Worm (Caenorhabditis elegans) whole organism, midembryonic: Measurements from ENCODE around the gene W07A12.8.

Experiments
- T22C8.4 ChIP-seq: fragments of 200-800 bp; sonication (Bioruptor generic); IDR thresholded peaks from 2 replicates; pipeline ENCODE4 v1.3.6; 2022; ENCODE audit warnings: missing genetic modification characterization, missing compliant biosample characterization
- cog-1 ChIP-seq: sonication (generic microtip); optimal IDR thresholded peaks from 2 replicates; lab custom pipeline; 2016; ENCODE audit warnings: missing genetic modification characterization, missing compliant biosample characterization
- flt-1 ChIP-seq: fragments of 200-800 bp; sonication (Bioruptor generic); IDR thresholded peaks from 2 replicates; pipeline ENCODE4 v1.3.6; 2022; ENCODE audit warnings: missing genetic modification characterization, missing compliant biosample characterization
- klf-2 ChIP-seq: fragments of 200-800 bp; sonication (Bioruptor generic); conservative IDR thresholded peaks from 2 replicates; pipeline ENCODE4 v1.3.6; 2022; ENCODE audit warnings: missing genetic modification reagents, missing genetic modification characterization, missing compliant biosample characterization
- ref-1 ChIP-seq: fragments of 200-800 bp; sonication (Bioruptor generic); conservative IDR thresholded peaks from 2 replicates; pipeline ENCODE4 v1.3.6; 2022; ENCODE audit warnings: missing genetic modification reagents, missing genetic modification characterization, missing compliant biosample characterization

DNA sequence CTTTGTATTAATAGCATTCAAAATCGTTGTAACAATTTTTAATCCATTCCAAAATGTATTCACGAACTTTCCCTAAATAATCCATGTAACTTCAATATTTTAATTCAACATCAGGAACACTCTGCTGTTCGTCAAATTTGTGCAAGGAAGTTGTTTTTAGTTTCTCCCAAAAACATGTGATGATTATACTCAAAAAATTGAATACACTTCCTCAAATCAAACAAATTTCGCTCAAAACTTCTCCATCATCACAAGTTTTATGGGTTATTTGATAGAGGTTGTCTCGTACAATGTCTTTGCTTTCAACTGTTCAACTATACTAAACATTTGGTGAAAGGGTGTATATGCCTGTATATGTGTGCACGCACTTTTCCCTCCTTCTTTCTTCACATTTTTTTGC is 40.6 kb downstream of the W07A12.8 start:
- no peak for TF ChIP-seq cog-1 (tag; lab: Kevin White, UChicago)
- no peak for TF ChIP-seq flt-1 (GFP tag; lab: Robert Waterston, UW)
- TF ChIP-seq T22C8.4: no peak
- TF ChIP-seq klf-2 (GFP tag; lab: Robert Waterston, UW): no peak
- no peak for TF ChIP-seq ref-1 (GFP tag; lab: Robert Waterston, UW)
